Fruit fly (Drosophila melanogaster) Kc167 (cell line): ENCODE results near the gene CG10353.

ENCODE experiments used
- Myc ChIP-seq: fragments of >200 bp; optimal IDR thresholded peaks from 2 replicates; lab custom pipeline; 2017; ENCODE audit warnings: missing external identifiers
- Sin3A ChIP-seq: fragments of >200 bp; optimal IDR thresholded peaks from 2 replicates; lab custom pipeline; 2018; ENCODE audit warnings: missing external identifiers
- h ChIP-seq: fragments of >200 bp; optimal IDR thresholded peaks from 3 replicates; lab custom pipeline; 2018; ENCODE audit warnings: missing external identifiers
- insv ChIP-seq: fragments of >200 bp; optimal IDR thresholded peaks from 3 replicates; lab custom pipeline; 2018; ENCODE audit warnings: missing external identifiers
- psq ChIP-seq: fragments of >200 bp; optimal IDR thresholded peaks from 2 replicates; lab custom pipeline; 2017; ENCODE audit warnings: missing external identifiers
- ttk ChIP-seq: sonication (Bioruptor generic); optimal IDR thresholded peaks from 2 replicates; lab custom pipeline; 2017; ENCODE audit warnings: missing external identifiers

The CG10353 gene

DNA sequence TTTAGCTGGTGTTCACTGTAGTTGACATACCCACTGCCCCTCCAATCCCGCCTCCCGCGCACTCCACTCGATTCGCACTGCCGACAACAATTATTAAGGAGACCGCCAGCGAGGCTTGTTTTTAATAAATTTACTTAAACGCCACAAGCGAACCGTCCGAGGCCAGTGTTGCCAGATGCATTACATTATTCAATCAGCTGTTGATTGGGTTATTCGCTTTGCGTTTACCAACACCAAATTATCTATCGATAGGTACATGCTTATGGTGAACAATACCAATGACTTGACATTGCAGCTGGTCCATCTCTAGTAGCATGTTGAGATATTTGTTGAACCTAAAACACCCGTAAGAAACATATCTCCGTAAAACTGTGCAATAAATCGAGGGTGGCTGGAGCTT is at the start of gene CG10353, which contains the start of gene SelG:
CG10353 (minus strand) TSS at position 187 of the 400 bp plus-strand sequence.
SelG (plus strand) TSS at position 309 of the 400 bp plus-strand sequence.
- TF ChIP-seq h (lab: Kevin White, UChicago) (no peak), ttk (lab: Kevin White, UChicago) (no peak), Sin3A (lab: Kevin White, UChicago) (no peak), psq (no peak), Myc (lab: Kevin White, UChicago) (no peak), insv (lab: Kevin White, UChicago) (no peak)

DNA sequence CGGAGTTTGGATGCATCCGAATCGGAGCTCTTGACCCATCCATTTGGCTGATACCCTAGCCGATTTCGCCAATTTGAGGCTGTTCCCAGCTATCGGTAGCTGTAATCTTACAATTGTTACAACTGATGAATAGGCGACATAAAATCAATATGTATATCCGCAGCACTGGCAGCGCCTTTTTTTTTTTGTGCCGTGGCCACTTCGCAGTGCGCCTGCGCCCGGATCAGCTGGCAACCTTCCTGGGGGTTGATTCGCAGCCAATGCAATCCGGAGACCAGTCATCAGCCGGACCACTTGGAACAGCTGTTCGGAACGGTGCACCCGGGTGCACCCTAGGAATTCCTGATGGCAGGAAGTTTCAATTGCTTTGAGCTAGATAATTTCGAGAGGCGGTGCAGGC is 43.8 kb upstream of the CG10353 start, which contains the start of gene Pdzd8:
Pdzd8 (minus strand) TSS at position 125 of the 400 bp plus-strand sequence.
- TF ChIP-seq psq (no peak), Sin3A (lab: Kevin White, UChicago) (no peak), h (lab: Kevin White, UChicago) (no peak), Myc (lab: Kevin White, UChicago) (no peak), ttk (lab: Kevin White, UChicago) (no peak), insv (lab: Kevin White, UChicago) (no peak)

DNA sequence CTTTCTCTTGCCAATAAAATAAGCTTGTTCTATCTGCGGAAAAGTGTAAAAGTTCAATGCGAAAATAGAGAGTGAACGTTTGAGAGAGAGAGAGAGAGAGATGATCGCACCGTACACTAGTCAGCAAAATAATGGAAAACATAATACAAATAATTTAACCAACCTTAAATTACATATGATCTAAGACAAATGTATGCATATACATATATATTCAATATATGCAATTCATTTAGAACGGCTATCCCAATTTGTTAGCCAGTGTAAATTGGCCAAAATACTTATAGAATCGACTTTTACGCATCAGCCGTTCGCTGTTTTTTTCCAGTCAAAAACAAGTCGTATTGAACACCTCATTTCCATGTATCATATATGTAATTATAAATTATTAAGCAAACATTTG is 38.3 kb upstream of the CG10353 start:
- TF ChIP-seq h (lab: Kevin White, UChicago) (no peak), Myc (lab: Kevin White, UChicago) (no peak), psq (no peak), Sin3A (lab: Kevin White, UChicago) (no peak), insv (lab: Kevin White, UChicago) (no peak), ttk (lab: Kevin White, UChicago) (no peak)

DNA sequence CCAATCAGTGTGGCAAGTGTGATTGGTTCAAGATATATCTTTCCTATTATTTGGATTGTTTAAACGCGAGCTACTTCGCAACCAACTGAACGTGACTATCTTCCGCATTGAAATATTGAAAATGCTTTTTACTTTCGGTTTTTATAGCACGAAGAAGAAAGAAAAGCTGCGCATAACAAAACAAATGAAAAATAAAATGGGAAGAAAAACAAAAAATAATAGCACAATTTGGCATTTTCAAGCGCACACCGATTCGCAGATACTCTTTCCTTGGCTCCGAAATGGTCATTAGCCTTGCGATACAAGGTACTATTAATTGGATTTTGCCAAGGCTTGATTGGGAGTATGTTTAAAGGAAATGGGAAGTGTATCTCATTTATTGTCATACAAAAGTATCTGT is 37.6 kb upstream of the CG10353 start, which contains the start of gene Sclp:
Sclp (minus strand) TSS at position 101 of the 400 bp plus-strand sequence.
- TF ChIP-seq h (lab: Kevin White, UChicago) (no peak), psq (no peak), insv (lab: Kevin White, UChicago) (no peak), Myc (lab: Kevin White, UChicago) (no peak), Sin3A (lab: Kevin White, UChicago) (no peak), ttk (lab: Kevin White, UChicago) (no peak)

DNA sequence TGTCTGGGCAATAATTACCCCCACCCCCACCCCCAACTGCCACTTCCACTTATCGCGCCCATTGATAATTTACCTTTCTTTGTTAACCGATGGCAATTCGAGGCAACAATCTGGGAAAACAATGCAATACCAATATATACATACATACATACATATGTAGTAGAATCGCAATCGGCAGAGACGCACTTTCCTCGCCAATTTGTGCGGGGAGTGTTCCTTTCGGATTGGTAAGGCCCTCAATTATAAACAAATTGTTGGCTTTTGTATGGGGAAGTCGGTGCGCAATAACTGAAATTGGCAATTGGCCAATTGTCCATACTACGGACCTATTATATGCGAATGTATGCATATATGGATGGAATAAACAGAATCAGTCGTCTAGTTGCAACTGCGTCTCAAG is 36.7 kb upstream of the CG10353 start:
- no peak for TF ChIP-seq psq
- no peak for TF ChIP-seq Myc (lab: Kevin White, UChicago)
- TF ChIP-seq insv (lab: Kevin White, UChicago) = no peak
- TF ChIP-seq h (lab: Kevin White, UChicago) = no peak
- no peak for TF ChIP-seq ttk (lab: Kevin White, UChicago)
- no peak for TF ChIP-seq Sin3A (lab: Kevin White, UChicago)

DNA sequence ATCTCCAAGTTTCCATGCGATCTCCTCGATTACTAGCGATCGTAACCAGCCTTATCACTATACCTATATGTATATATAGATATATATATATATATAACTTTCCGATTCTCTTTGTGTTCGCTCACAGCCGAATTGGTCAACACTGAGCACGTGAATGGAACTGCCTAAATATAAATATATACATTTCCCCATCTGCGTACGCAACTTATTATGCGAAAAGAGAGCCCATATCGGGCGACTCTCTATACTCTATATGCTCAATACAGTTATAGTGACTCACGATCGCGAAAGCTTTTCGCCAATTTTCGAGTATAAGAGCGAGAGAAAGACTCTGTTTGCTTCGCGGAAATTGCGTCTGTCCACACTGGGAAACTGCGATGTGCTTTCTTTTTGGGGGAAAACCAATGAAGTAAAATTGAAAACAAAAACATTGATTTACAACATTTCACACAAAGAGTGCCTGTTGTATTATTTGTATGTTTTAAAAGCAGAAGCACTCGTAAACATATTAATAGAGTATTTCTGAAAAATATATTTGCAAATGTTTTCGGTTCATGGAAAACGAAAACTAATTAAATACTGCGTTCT is 35.8 kb upstream of the CG10353 start:
- TF ChIP-seq insv (lab: Kevin White, UChicago) = no peak
- TF ChIP-seq Sin3A (lab: Kevin White, UChicago) = no peak
- TF ChIP-seq h (lab: Kevin White, UChicago) = no peak
- TF ChIP-seq ttk (lab: Kevin White, UChicago) = no peak
- no peak for TF ChIP-seq Myc (lab: Kevin White, UChicago)
- TF ChIP-seq psq = no peak

DNA sequence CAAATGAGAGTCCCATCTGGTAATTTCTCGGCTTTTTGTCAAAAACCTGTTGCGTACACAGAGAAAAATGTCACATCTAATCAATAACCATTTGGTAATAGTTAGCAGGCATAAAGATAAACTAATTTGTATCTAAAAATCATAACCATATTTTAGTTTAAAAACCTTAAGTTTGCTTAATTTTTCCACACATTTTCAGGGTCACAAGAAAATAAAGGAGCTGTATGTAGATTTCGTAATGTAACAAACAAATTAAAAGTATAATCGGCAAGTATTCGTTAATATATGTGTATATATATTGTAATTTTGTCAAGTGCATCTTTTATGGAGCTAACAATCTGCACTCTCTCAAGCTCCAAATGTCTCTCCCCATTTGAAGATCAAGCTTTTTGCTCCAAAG is 34.0 kb upstream of the CG10353 start:
- TF ChIP-seq insv (lab: Kevin White, UChicago) = no peak
- no peak for TF ChIP-seq psq
- no peak for TF ChIP-seq h (lab: Kevin White, UChicago)
- TF ChIP-seq Sin3A (lab: Kevin White, UChicago) = no peak
- TF ChIP-seq ttk (lab: Kevin White, UChicago) = no peak
- TF ChIP-seq Myc (lab: Kevin White, UChicago) = no peak

DNA sequence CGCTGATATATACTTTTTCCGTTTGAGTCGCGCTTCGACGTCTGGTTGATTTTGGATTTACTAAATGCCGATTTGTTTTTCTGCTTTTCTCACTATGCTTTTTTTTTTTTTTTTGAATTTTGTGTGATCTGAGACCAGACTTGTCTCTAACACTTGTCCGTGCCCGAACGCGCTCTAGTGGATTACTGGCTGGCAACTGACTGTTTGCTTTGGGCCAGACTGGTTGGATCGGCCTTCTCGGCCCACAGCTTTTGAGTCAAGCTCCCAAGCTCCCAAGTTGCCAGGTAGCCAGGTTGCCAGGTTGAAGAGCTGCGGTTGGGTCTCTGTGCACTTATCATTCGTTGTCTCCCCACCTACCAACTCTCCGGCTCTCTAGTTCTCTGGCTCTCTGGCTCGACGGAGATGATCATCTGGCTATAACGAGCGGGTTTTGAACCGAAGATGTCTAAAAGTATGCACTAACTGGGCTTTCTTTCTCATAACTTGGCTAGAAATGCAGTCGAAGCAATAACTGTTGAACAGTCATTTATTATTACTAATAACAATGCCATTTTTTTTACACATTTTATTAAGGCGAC is 30.2 kb upstream of the CG10353 start, which contains the start of gene pot:
pot (minus strand) TSS at position 205 of the 578 bp plus-strand sequence.
- TF ChIP-seq ttk (lab: Kevin White, UChicago) (no peak), Myc (lab: Kevin White, UChicago) (no peak), h (lab: Kevin White, UChicago) (no peak), psq (no peak), Sin3A (lab: Kevin White, UChicago) (no peak), insv (lab: Kevin White, UChicago) (no peak)

DNA sequence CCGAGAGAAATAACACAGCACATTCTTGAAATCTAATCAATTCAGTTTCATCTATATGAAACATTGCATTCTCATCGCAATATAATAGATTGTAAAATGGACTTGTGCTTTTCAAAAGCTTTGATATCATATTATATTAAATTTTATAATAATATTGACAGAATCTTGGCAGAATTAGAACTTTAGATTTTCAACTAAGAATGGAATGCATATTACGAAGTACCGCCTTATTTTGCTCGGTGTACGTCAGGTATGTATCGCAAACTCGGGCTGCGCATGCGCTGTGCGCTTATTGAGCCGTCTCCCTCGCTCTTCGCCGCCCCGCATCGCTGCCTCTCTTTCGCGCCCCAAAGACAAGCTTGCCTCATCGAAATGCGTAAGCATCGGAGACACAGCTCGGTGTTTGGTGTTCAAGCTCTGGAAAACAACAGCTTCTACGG is 28.2 kb upstream of the CG10353 start:
- TF ChIP-seq ttk (lab: Kevin White, UChicago) (no peak), h (lab: Kevin White, UChicago) (no peak), Sin3A (lab: Kevin White, UChicago) (no peak), psq (no peak), Myc (lab: Kevin White, UChicago) (no peak), insv (lab: Kevin White, UChicago) (no peak)

DNA sequence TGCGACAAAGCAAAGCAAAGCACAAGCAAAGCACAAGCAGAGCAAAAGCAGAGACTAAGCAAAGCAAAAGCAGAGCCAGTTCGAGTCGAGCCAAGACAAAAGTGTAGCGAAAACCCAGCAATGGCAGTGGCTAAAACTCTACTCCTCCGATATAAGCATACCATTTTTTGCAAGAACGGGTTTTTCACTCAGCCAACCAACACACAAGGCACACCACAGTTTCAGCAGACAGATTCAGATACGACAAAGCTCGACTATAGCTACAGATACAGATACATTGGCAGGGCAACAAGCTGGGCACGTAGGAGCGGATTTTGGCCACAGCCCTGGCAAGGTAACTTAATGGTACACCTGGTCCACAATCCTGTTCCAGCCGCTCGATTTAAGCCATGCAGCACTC is 26.6 kb upstream of the CG10353 start:
- TF ChIP-seq Sin3A (lab: Kevin White, UChicago) (no peak), Myc (lab: Kevin White, UChicago) (no peak), ttk (lab: Kevin White, UChicago) (no peak), insv (lab: Kevin White, UChicago) (no peak), h (lab: Kevin White, UChicago) (no peak), psq (no peak)

DNA sequence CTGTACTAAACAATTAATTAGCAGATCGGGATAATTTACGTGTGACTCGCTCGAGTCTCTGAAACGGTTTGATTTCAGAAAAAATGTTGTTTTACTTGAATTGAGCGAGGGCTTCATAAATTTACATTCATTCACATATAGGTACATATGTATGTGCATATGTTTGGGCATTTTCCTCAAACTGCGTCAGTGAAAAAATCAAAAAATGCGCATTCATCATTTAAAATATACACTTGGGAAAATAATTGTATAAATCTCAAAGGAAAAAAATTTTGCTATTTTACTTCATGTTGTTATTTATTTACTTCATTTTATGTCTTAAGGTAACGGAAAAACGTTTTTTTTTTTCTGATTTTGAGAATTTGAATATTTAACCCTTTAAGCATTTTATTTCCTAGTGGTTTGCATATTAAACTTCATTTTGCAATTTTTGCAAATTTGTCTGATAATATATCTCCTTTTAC is 19.9 kb upstream of the CG10353 start, which contains the start of gene CG43156:
CG43156 (minus strand) TSS at position 51 of the 464 bp plus-strand sequence.
- TF ChIP-seq Sin3A (lab: Kevin White, UChicago) = no peak
- no peak for TF ChIP-seq Myc (lab: Kevin White, UChicago)
- no peak for TF ChIP-seq h (lab: Kevin White, UChicago)
- TF ChIP-seq psq = no peak
- TF ChIP-seq insv (lab: Kevin White, UChicago) = no peak
- no peak for TF ChIP-seq ttk (lab: Kevin White, UChicago)
